Fruit fly (Drosophila melanogaster): ENCODE measurements around the gene CG14570.

The CG14570 gene

DNA sequence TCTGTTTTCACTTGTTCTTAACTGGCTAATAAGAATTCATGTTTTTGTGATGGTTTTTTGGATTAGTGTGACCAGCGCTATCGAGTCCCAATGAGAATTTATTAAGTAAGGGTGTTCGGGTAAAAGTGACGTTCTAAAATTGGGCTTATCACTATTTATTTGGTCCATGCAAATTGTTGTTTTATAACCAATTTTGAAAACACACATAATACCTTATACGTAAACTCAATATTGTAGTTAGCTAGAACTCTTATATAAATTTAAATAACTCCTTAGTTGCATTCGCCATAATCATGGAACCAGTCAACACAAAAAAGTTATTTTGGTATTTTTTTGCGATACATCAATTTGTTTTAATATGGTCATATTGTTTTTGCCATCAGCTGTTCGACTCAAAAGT is 50.6 kb downstream of the CG14570 start, which contains the start of the genes Als2 and CG11248 (continued):
- TF ChIP-seq CG14667 (GFP tag; IDR thresholded peaks at IDR 0.05) (no peak), Nf-YA (GFP tag; IDR thresholded peaks at IDR 0.05) (no peak), CG13424 (tag; optimal IDR thresholded peaks at IDR 0.05) (peak; percentile 84), pzg (GFP tag; optimal IDR thresholded peaks at IDR 0.05) (peak; percentile 55), D19B (GFP tag; optimal IDR thresholded peaks at IDR 0.05) (no peak), sob (GFP tag; IDR thresholded peaks at IDR 0.05) (peak; percentile 74), D19A (tag; optimal IDR thresholded peaks at IDR 0.05) (no peak), bigmax (GFP tag; optimal IDR thresholded peaks at IDR 0.05) (no peak), CG10959 (GFP tag; IDR thresholded peaks at IDR 0.05) (peak; percentile 43), sqz (GFP tag; optimal IDR thresholded peaks at IDR 0.05) (no peak), CG16863 (GFP tag; optimal IDR thresholded peaks at IDR 0.05) (peak; percentile 49), CG14965 (GFP tag; optimal IDR thresholded peaks at IDR 0.05; ENCODE audit: borderline replicate concordance) (no peak), CG1529 (GFP tag; optimal IDR thresholded peaks at IDR 0.05) (no peak), unc-4 (GFP tag; IDR thresholded peaks at IDR 0.05; ENCODE audit: partially characterized antibody) (no peak), emc (GFP tag; optimal IDR thresholded peaks at IDR 0.05) (peak; percentile 32), CG12071 (GFP tag; optimal IDR thresholded peaks at IDR 0.05) (no peak), Rx (GFP tag; IDR thresholded peaks at IDR 0.05) (peak; percentile 40; the same call in 1 of the 2 replicates), CG2202 (tag; optimal IDR thresholded peaks at IDR 0.05) (peak; percentile 23), CG17802 (tag; optimal IDR thresholded peaks at IDR 0.05) (peak; percentile 50), MESR4 (GFP tag; optimal IDR thresholded peaks at IDR 0.05) (no peak), CG1832 (GFP tag; optimal IDR thresholded peaks at IDR 0.05) (no peak), CG3847 (GFP tag; IDR thresholded peaks at IDR 0.05) (peak; percentile 82), Mad (GFP tag; optimal IDR thresholded peaks at IDR 0.05) (peak; percentile 67), bcd (GFP tag; optimal IDR thresholded peaks at IDR 0.05) (peak; percentile 67), CG43689 (GFP tag; IDR thresholded peaks at IDR 0.05) (no peak), CG12104 (GFP tag; optimal IDR thresholded peaks at IDR 0.05) (peak; percentile 35), lilli (GFP tag; optimal IDR thresholded peaks at IDR 0.05) (peak; percentile 80), hb (GFP tag; IDR thresholded peaks at IDR 0.05; ENCODE audit: partially characterized antibody) (no peak), Six4 (GFP tag; optimal IDR thresholded peaks at IDR 0.05) (peak; percentile 57), zen (tag; optimal IDR thresholded peaks at IDR 0.05) (peak; percentile 78), HLH3B (GFP tag; IDR thresholded peaks at IDR 0.05) (peak; percentile 54; the same call in 1 of the 2 replicates), pita (GFP tag; optimal IDR thresholded peaks at IDR 0.05) (no peak), CG11504 (tag; optimal IDR thresholded peaks at IDR 0.05) (no peak), CG4707 (GFP tag; optimal IDR thresholded peaks at IDR 0.05) (no peak), psq (GFP tag; optimal IDR thresholded peaks at IDR 0.05) (no peak), CG10543 (GFP tag; optimal IDR thresholded peaks at IDR 0.05) (no peak), CG10654 (GFP tag; optimal IDR thresholded peaks at IDR 0.05) (peak; percentile 66), oc (tag; optimal IDR thresholded peaks at IDR 0.05) (no peak), CG7928 (GFP tag; optimal IDR thresholded peaks at IDR 0.05) (no peak), CG1792 (GFP tag; optimal IDR thresholded peaks at IDR 0.05) (peak; percentile 26), BtbVII (GFP tag; optimal IDR thresholded peaks at IDR 0.05) (no peak), CG9817 (tag; optimal IDR thresholded peaks at IDR 0.05) (peak; percentile 87), NC2α (GFP tag; optimal IDR thresholded peaks at IDR 0.05) (no peak), kay (GFP tag; optimal IDR thresholded peaks at IDR 0.05) (peak; percentile 49), D (optimal IDR thresholded peaks at IDR 0.05) (no peak), D (GFP tag; optimal IDR thresholded peaks at IDR 0.05) (peak; percentile 60), CG2199 (GFP tag; IDR thresholded peaks at IDR 0.05) (0 out of 3 replicates have a peak, but pooled peaks have one; percentile 14), CG18011 (GFP tag; optimal IDR thresholded peaks at IDR 0.05) (no peak), CG5180 (GFP tag; optimal IDR thresholded peaks at IDR 0.05) (no peak), CG17328 (GFP tag; IDR thresholded peaks at IDR 0.05) (peak; percentile 45; the same call in 1 of the 2 replicates), Oli (tag; optimal IDR thresholded peaks at IDR 0.05) (peak; percentile 69)
